Worm (Caenorhabditis elegans): ENCODE data around the gene M04D8.7.

Gene M04D8.7

ce11 chrIII:10069278-10069677, 32.0 kb downstream of the M04D8.7 start, which contains the start of gene T16G12.6:
TSS of gene T16G12.6 (plus strand) at chrIII:10069578.
- TF ChIP-seq gmeb-1 (tag; optimal IDR thresholded peaks at IDR 0.05) (no peak), nhr-10 (tag; optimal IDR thresholded peaks at IDR 0.05) (no peak), egl-27 (tag; optimal IDR thresholded peaks at IDR 0.05) (no peak), sma-9 (GFP tag; optimal IDR thresholded peaks at IDR 0.05) (no peak), sma-9 (tag; optimal IDR thresholded peaks at IDR 0.05) (no peak), dmd-4 (tag; optimal IDR thresholded peaks at IDR 0.05) (no peak), nhr-11 (tag; optimal IDR thresholded peaks at IDR 0.05) (no peak), ceh-82 (tag; optimal IDR thresholded peaks at IDR 0.05) (no peak), elt-1 (tag; optimal IDR thresholded peaks at IDR 0.05) (no peak), Y55F3AM.14 (GFP tag; optimal IDR thresholded peaks at IDR 0.05) (no peak), nhr-25 (tag; optimal IDR thresholded peaks at IDR 0.05) (no peak), alr-1 (tag; optimal IDR thresholded peaks at IDR 0.05) (no peak), unc-55 (GFP tag; optimal IDR thresholded peaks at IDR 0.05) (no peak)

ce11 chrIII:10076042-10076441, 38.8 kb downstream of the M04D8.7 start:
- TF ChIP-seq nhr-6 (tag; optimal IDR thresholded peaks at IDR 0.05) (no peak), nhr-21 (tag; optimal IDR thresholded peaks at IDR 0.05) (no peak), lsy-2 (tag; optimal IDR thresholded peaks at IDR 0.05) (no peak), mdl-1 (tag; optimal IDR thresholded peaks at IDR 0.05) (no peak)

- TF ChIP-seq R02D3.7 (tag; optimal IDR thresholded peaks at IDR 0.05) (no peak), nhr-237 (tag; optimal IDR thresholded peaks at IDR 0.05) (no peak), mbf-1 (tag; optimal IDR thresholded peaks at IDR 0.05) (no peak), ztf-1 (GFP tag; conservative IDR thresholded peaks at IDR 0.05) (no peak), zag-1 (tag; optimal IDR thresholded peaks at IDR 0.05) (no peak), nhr-11 (tag; optimal IDR thresholded peaks at IDR 0.05) (no peak), fos-1 (tag; optimal IDR thresholded peaks at IDR 0.05) (no peak), unc-55 (GFP tag; optimal IDR thresholded peaks at IDR 0.05) (no peak)
These were observed 40.9 kb downstream of the M04D8.7 start, which contains the start of gene T16G12.9 for ce11 chrIII:10078151-10078550. TSS of gene T16G12.9 (minus strand) at chrIII:10078251.

ce11 chrIII:10078784-10079183, 41.5 kb downstream of the M04D8.7 start:
- TF ChIP-seq sem-4 (tag; optimal IDR thresholded peaks at IDR 0.05) (no peak), alr-1 (tag; optimal IDR thresholded peaks at IDR 0.05) (no peak), C34F6.9 (tag; optimal IDR thresholded peaks at IDR 0.05) (no peak), aly-2 (tag; optimal IDR thresholded peaks at IDR 0.05) (no peak), lin-39 (tag; optimal IDR thresholded peaks at IDR 0.05) (no peak), nhr-6 (tag; optimal IDR thresholded peaks at IDR 0.05) (no peak)

ce11 chrIII:10083242-10083641, 46.0 kb downstream of the M04D8.7 start, which contains the start of gene T16H12.3:
TSS of gene T16H12.3 (minus strand) at chrIII:10083292.
- no peak for TF ChIP-seq Y55F3AM.14 (GFP tag; optimal IDR thresholded peaks at IDR 0.05)
- TF ChIP-seq mab-5 (tag; optimal IDR thresholded peaks at IDR 0.05) = no peak
- no peak for TF ChIP-seq nhr-77 (tag; optimal IDR thresholded peaks at IDR 0.05)
- no peak for TF ChIP-seq crh-2 (tag; optimal IDR thresholded peaks at IDR 0.05)
- TF ChIP-seq ztf-1 (GFP tag; conservative IDR thresholded peaks at IDR 0.05) = no peak
- no peak for TF ChIP-seq snpc-4 (tag; optimal IDR thresholded peaks at IDR 0.05)
- no peak for TF ChIP-seq dmd-4 (tag; optimal IDR thresholded peaks at IDR 0.05)
- TF ChIP-seq skn-1 (tag; optimal IDR thresholded peaks at IDR 0.05) = no peak
- no peak for TF ChIP-seq sma-9 (GFP tag; optimal IDR thresholded peaks at IDR 0.05)
- TF ChIP-seq sma-9 (tag; optimal IDR thresholded peaks at IDR 0.05) = no peak
- TF ChIP-seq unc-62 (GFP tag; optimal IDR thresholded peaks at IDR 0.05) = no peak

- no peak for TF ChIP-seq peb-1 (tag; optimal IDR thresholded peaks at IDR 0.05)
- TF ChIP-seq ztf-4 (tag; optimal IDR thresholded peaks at IDR 0.05) = no peak
- no peak for TF ChIP-seq ztf-1 (GFP tag; conservative IDR thresholded peaks at IDR 0.05)
- no peak for TF ChIP-seq elt-3 (tag; optimal IDR thresholded peaks at IDR 0.05)
These were observed 47.9 kb downstream of the M04D8.7 start, which contains the start of gene T16H12.13 for ce11 chrIII:10085103-10085502. TSS of gene T16H12.13 (plus strand) at chrIII:10085403.
